Fruit fly (Drosophila melanogaster) whole organism, embryonic: Measurements from ENCODE around the gene Atg18b.

Experiments used
- CG1024 ChIP-seq: fragments of 200-800 bp; sonication (Bioruptor generic); IDR thresholded peaks from 2 replicates; pipeline ENCODE4 v1.3.6; 2022; ENCODE audit warnings: missing biosample characterization, missing genetic modification characterization
- CG10959 ChIP-seq: fragments of 200-800 bp; sonication (Bioruptor generic); IDR thresholded peaks from 2 replicates; pipeline ENCODE4 v1.3.6; 2022; ENCODE audit warnings: missing biosample characterization, missing genetic modification characterization
- CG12104 ChIP-seq: fragments of 200-800 bp; sonication (Bioruptor generic); optimal IDR thresholded peaks from 3 replicates; lab custom pipeline; 2016; ENCODE audit warnings: missing biosample characterization, missing genetic modification characterization
- CG12219 ChIP-seq: fragments of 200-800 bp; sonication (Bioruptor generic); optimal IDR thresholded peaks from 3 replicates; lab custom pipeline; 2018; ENCODE audit warnings: missing biosample characterization, mild to moderate bottlenecking, missing genetic modification characterization
- CG17328 ChIP-seq: fragments of 200-800 bp; sonication (Bioruptor generic); IDR thresholded peaks from 2 replicates; pipeline ENCODE4 v1.3.6; 2022; ENCODE audit warnings: missing biosample characterization, missing genetic modification characterization
- CG3163 ChIP-seq: fragments of 200-800 bp; sonication (Bioruptor generic); optimal IDR thresholded peaks from 3 replicates; lab custom pipeline; 2016; ENCODE audit warnings: missing biosample characterization, missing genetic modification characterization
- CG3407 ChIP-seq: fragments of 200-800 bp; sonication (Bioruptor generic); optimal IDR thresholded peaks from 2 replicates; lab custom pipeline; 2018; ENCODE audit warnings: missing biosample characterization, mild to moderate bottlenecking, missing genetic modification characterization
- CG3726 ChIP-seq: fragments of 200-800 bp; sonication (Bioruptor generic); IDR thresholded peaks from 3 replicates; pipeline ENCODE4, ENCODE4 v1.3.6; 2022; ENCODE audit warnings: missing biosample characterization, missing genetic modification characterization
- CG3995 ChIP-seq: fragments of 200-800 bp; sonication (Bioruptor generic); optimal IDR thresholded peaks from 3 replicates; lab custom pipeline; 2016; ENCODE audit warnings: missing biosample characterization, missing genetic modification characterization
- CG4707 ChIP-seq: fragments of 200-800 bp; sonication (Bioruptor generic); optimal IDR thresholded peaks from 2 replicates; lab custom pipeline; 2018; ENCODE audit warnings: missing biosample characterization, mild to moderate bottlenecking, missing genetic modification characterization, moderate library complexity
- CG6791 ChIP-seq: fragments of 200-800 bp; sonication (Bioruptor generic); IDR thresholded peaks from 3 replicates; pipeline ENCODE4 v1.3.6; 2022; ENCODE audit warnings: missing biosample characterization, missing genetic modification characterization; ENCODE audit not compliant: partially characterized antibody
- CG7928 ChIP-seq: fragments of 200-800 bp; sonication (Bioruptor generic); optimal IDR thresholded peaks from 2 replicates; lab custom pipeline; 2017; ENCODE audit warnings: missing biosample characterization, mild to moderate bottlenecking, missing genetic modification characterization
- CG7987 ChIP-seq: fragments of 200-800 bp; sonication (Bioruptor generic); optimal IDR thresholded peaks from 2 replicates; lab custom pipeline; 2018; ENCODE audit warnings: missing biosample characterization, mild to moderate bottlenecking, missing genetic modification characterization, moderate library complexity
- CG8089 ChIP-seq: fragments of 200-800 bp; sonication (Bioruptor generic); optimal IDR thresholded peaks from 3 replicates; lab custom pipeline; 2016; ENCODE audit warnings: missing biosample characterization, missing genetic modification characterization
- CG9817 ChIP-seq: fragments of 200-800 bp; sonication (Bioruptor generic); optimal IDR thresholded peaks from 2 replicates; lab custom pipeline; 2018; ENCODE audit warnings: missing biosample characterization, mild to moderate bottlenecking, missing genetic modification characterization, moderate library complexity
- CG9876 ChIP-seq: fragments of 200-800 bp; sonication (Bioruptor generic); optimal IDR thresholded peaks from 2 replicates; lab custom pipeline; 2016; ENCODE audit warnings: missing biosample characterization, missing genetic modification characterization
- CrebB ChIP-seq: fragments of 200-800 bp; sonication (Bioruptor generic); optimal IDR thresholded peaks from 3 replicates; lab custom pipeline; 2018; ENCODE audit warnings: missing biosample characterization, mild to moderate bottlenecking, missing genetic modification characterization
- Dip2 ChIP-seq: fragments of 200-800 bp; sonication (Bioruptor generic); IDR thresholded peaks from 2 replicates; pipeline ENCODE4 v1.3.6; 2022; ENCODE audit warnings: missing biosample characterization, missing genetic modification characterization
- Doc3 ChIP-seq: fragments of 200-800 bp; sonication (Bioruptor generic); IDR thresholded peaks from 3 replicates; pipeline ENCODE4 v1.3.6; 2022; ENCODE audit warnings: missing biosample characterization, missing genetic modification characterization; ENCODE audit not compliant: partially characterized antibody
- Fer1 ChIP-seq: fragments of 200-800 bp; sonication (Bioruptor generic); optimal IDR thresholded peaks from 2 replicates; lab custom pipeline; 2017; ENCODE audit warnings: missing biosample characterization, mild to moderate bottlenecking, missing genetic modification characterization
- H15 ChIP-seq: fragments of 200-800 bp; sonication (Bioruptor generic); IDR thresholded peaks from 3 replicates; pipeline ENCODE4 v1.3.6; 2022; ENCODE audit warnings: missing biosample characterization, missing genetic modification characterization
- HHEX ChIP-seq: fragments of 200-800 bp; sonication (Bioruptor generic); optimal IDR thresholded peaks from 3 replicates; lab custom pipeline; 2017; ENCODE audit warnings: missing biosample characterization, mild to moderate bottlenecking, missing genetic modification characterization, missing genetic modification reagents
- Hmx ChIP-seq: fragments of 200-800 bp; sonication (Bioruptor generic); optimal IDR thresholded peaks from 2 replicates; lab custom pipeline; 2016; ENCODE audit warnings: missing biosample characterization, missing genetic modification characterization
- Lhr ChIP-seq: fragments of 200-800 bp; sonication (Bioruptor generic); optimal IDR thresholded peaks from 3 replicates; lab custom pipeline; 2017; ENCODE audit warnings: mild to moderate bottlenecking, missing biosample characterization, missing genetic modification reagents, missing genetic modification characterization
- MESR4 ChIP-seq: fragments of 200-800 bp; sonication (Bioruptor generic); optimal IDR thresholded peaks from 2 replicates; lab custom pipeline; 2018; ENCODE audit warnings: missing biosample characterization, mild to moderate bottlenecking, missing genetic modification characterization, moderate library complexity
- Mad ChIP-seq: fragments of 200-800 bp; sonication (Bioruptor generic); optimal IDR thresholded peaks from 2 replicates; lab custom pipeline; 2016; ENCODE audit warnings: missing biosample characterization, missing genetic modification characterization
- Mes4 ChIP-seq: fragments of 200-800 bp; sonication (Bioruptor generic); optimal IDR thresholded peaks from 2 replicates; lab custom pipeline; 2016; ENCODE audit warnings: missing biosample characterization, missing genetic modification characterization
- NK7.1 ChIP-seq: fragments of 200-800 bp; sonication (Bioruptor generic); optimal IDR thresholded peaks from 3 replicates; lab custom pipeline; 2016; ENCODE audit warnings: missing biosample characterization, missing genetic modification characterization
- Nf-YA ChIP-seq: fragments of 200-800 bp; sonication (Bioruptor generic); IDR thresholded peaks from 2 replicates; pipeline ENCODE4 v1.3.6; 2022; ENCODE audit warnings: missing biosample characterization, missing genetic modification characterization
- PHDP ChIP-seq: fragments of 200-800 bp; sonication (Bioruptor generic); optimal IDR thresholded peaks from 3 replicates; lab custom pipeline; 2018; ENCODE audit warnings: missing biosample characterization, mild to moderate bottlenecking, missing genetic modification characterization, moderate library complexity
- Trl ChIP-seq, 3 experiments: fragments of >200 bp in 2 of 3; fragments of 200-800 bp in 1 of 3; sonication (Bioruptor generic) in 1 of 3; optimal IDR thresholded peaks; 2 replicates in 1 of 3; 3 replicates in 2 of 3; lab custom pipeline; 2016 to 2017; ENCODE audit warnings: missing biosample characterization in 1 of 3, missing genetic modification characterization in 1 of 3
- bsh ChIP-seq, 2 experiments: fragments of 200-800 bp; sonication (Bioruptor generic); optimal IDR thresholded peaks; 2 replicates each; lab custom pipeline; 2017 to 2018; ENCODE audit warnings: mild to moderate bottlenecking in 2 of 2, missing biosample characterization in 2 of 2, missing genetic modification characterization in 2 of 2, moderate library complexity in 1 of 2
- caup ChIP-seq: fragments of 200-800 bp; sonication (Bioruptor generic); optimal IDR thresholded peaks from 3 replicates; lab custom pipeline; 2017; ENCODE audit warnings: missing biosample characterization, mild to moderate bottlenecking, missing genetic modification characterization, moderate library complexity; ENCODE audit not compliant: severe bottlenecking
- chm ChIP-seq: fragments of 200-800 bp; sonication (Bioruptor generic); IDR thresholded peaks from 2 replicates; pipeline ENCODE4 v1.3.6; 2022; ENCODE audit warnings: missing biosample characterization, missing genetic modification characterization
- disco-r ChIP-seq: fragments of 200-800 bp; sonication (Bioruptor generic); optimal IDR thresholded peaks from 2 replicates; lab custom pipeline; 2016; ENCODE audit warnings: missing biosample characterization, missing genetic modification characterization
- dmrt11E ChIP-seq: fragments of 200-800 bp; sonication (Bioruptor generic); optimal IDR thresholded peaks from 3 replicates; lab custom pipeline; 2018; ENCODE audit warnings: missing biosample characterization, mild to moderate bottlenecking, missing genetic modification characterization, moderate library complexity
- exex ChIP-seq: fragments of 200-800 bp; sonication (Bioruptor generic); optimal IDR thresholded peaks from 4 replicates; lab custom pipeline; 2018; ENCODE audit warnings: missing biosample characterization, mild to moderate bottlenecking, missing genetic modification characterization, moderate library complexity
- gt ChIP-seq: fragments of 200-800 bp; sonication (Bioruptor generic); IDR thresholded peaks from 2 replicates; pipeline ENCODE4 v1.3.6; 2022; ENCODE audit warnings: missing biosample characterization, missing genetic modification characterization
- h ChIP-seq: fragments of >200 bp; optimal IDR thresholded peaks from 2 replicates; lab custom pipeline; 2017
- ind ChIP-seq: fragments of 200-800 bp; sonication (Bioruptor generic); optimal IDR thresholded peaks from 3 replicates; lab custom pipeline; 2016; ENCODE audit warnings: missing biosample characterization, missing genetic modification characterization
- klu ChIP-seq: fragments of 200-800 bp; sonication (Bioruptor generic); IDR thresholded peaks from 2 replicates; pipeline ENCODE4 v1.3.6; 2022; ENCODE audit warnings: missing biosample characterization, missing genetic modification characterization
- nerfin-1 ChIP-seq: fragments of 200-800 bp; sonication (Bioruptor generic); optimal IDR thresholded peaks from 3 replicates; lab custom pipeline; 2019; ENCODE audit warnings: missing biosample characterization, mild to moderate bottlenecking, missing genetic modification characterization, moderate library complexity
- pfk ChIP-seq: fragments of 200-800 bp; sonication (Bioruptor generic); optimal IDR thresholded peaks from 2 replicates; lab custom pipeline; 2018; ENCODE audit warnings: missing biosample characterization, mild to moderate bottlenecking, missing genetic modification characterization, moderate library complexity
- psq ChIP-seq: fragments of 200-800 bp; sonication (Bioruptor generic); optimal IDR thresholded peaks from 2 replicates; lab custom pipeline; 2017; ENCODE audit warnings: missing biosample characterization, missing genetic modification characterization
- row ChIP-seq: fragments of 200-800 bp; sonication (Bioruptor generic); IDR thresholded peaks from 3 replicates; pipeline ENCODE4 v1.3.6; 2022; ENCODE audit warnings: missing biosample characterization, missing genetic modification characterization
- salm ChIP-seq: fragments of 200-800 bp; sonication (Bioruptor generic); optimal IDR thresholded peaks from 2 replicates; lab custom pipeline; 2018; ENCODE audit warnings: missing biosample characterization, mild to moderate bottlenecking, missing genetic modification characterization
- sd ChIP-seq: fragments of 200-800 bp; sonication (Bioruptor generic); optimal IDR thresholded peaks from 3 replicates; lab custom pipeline; 2018; ENCODE audit warnings: missing biosample characterization, mild to moderate bottlenecking, missing genetic modification characterization, moderate library complexity
- trh ChIP-seq: fragments of 200-800 bp; sonication (Bioruptor generic); optimal IDR thresholded peaks from 2 replicates; lab custom pipeline; 2016; ENCODE audit warnings: missing biosample characterization, missing genetic modification characterization
- wdn ChIP-seq: fragments of 200-800 bp; sonication (Bioruptor generic); IDR thresholded peaks from 2 replicates; pipeline ENCODE4 v1.3.6; 2022; ENCODE audit warnings: missing biosample characterization, missing genetic modification characterization
- yki ChIP-seq: fragments of >200 bp; optimal IDR thresholded peaks from 3 replicates; lab custom pipeline; 2018
- z ChIP-seq: fragments of 200-800 bp; sonication (Bioruptor generic); IDR thresholded peaks from 3 replicates; pipeline ENCODE4 v1.3.6; 2022; ENCODE audit warnings: missing biosample characterization, missing genetic modification characterization

Atg18b gene

DNA sequence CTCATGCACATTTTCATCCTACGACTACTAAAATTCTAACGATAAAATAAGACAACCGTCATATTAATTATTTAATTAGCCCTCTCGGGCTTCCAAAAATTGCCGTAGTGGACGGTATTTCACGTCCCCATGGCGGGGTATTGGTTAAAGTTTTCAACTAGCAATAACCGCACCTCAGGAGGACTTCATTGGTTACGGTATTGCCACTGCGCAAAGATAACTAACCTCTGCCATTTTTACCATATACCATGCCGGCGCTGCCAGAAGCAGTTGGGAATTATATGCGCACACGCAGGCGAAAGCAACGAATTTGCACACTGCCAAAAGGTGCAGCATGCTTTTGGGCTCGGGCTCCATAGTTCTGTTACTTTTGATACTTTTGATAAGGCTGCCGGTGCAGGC, 5.4 kb downstream of the Atg18b start (continued):
- TF ChIP-seq dmrt11E (tag; lab: Kevin White, UChicago) (peak; percentile 19), Mes4 (GFP tag; lab: Kevin White, UChicago) (no peak), bsh (GFP tag; optimal IDR thresholded peaks at IDR 0.05; lab: Kevin White, UChicago) (no peak), klu (GFP tag; lab: Robert Waterston, UW) (no peak), salm (tag; lab: Kevin White, UChicago) (no peak), CG7987 (no peak), h (lab: Kevin White, UChicago) (no peak), CrebB (tag; lab: Kevin White, UChicago) (no peak), CG3726 (GFP tag; lab: Robert Waterston, UW) (no peak), wdn (GFP tag; lab: Robert Waterston, UW) (no peak), CG12219 (no peak), nerfin-1 (peak; percentile 27), CG10959 (GFP tag; lab: Robert Waterston, UW) (peak; percentile 62; the same call in 1 of the 2 replicates), CG8089 (GFP tag; lab: Kevin White, UChicago) (peak; percentile 9), CG6791 (peak; percentile 67; the same call in 2 of the 3 replicates), Trl (optimal IDR thresholded peaks at IDR 0.05; lab: Kevin White, UChicago) (no peak), Trl (GFP tag; optimal IDR thresholded peaks at IDR 0.05; lab: Kevin White, UChicago) (peak; percentile 38), caup (GFP tag; lab: Kevin White, UChicago) (peak; percentile 44), CG12104 (no peak), MESR4 (GFP tag; lab: Kevin White, UChicago) (no peak), yki (no peak), row (GFP tag; lab: Robert Waterston, UW) (0 out of 3 replicates have a peak, but pooled peaks have one; percentile 10), H15 (GFP tag; lab: Robert Waterston, UW) (0 out of 3 replicates have a peak, but pooled peaks have one; percentile 37), chm (GFP tag; lab: Robert Waterston, UW) (no peak; the same call in 1 of the 2 replicates), CG9876 (GFP tag; lab: Kevin White, UChicago) (peak; percentile 7), Doc3 (no peak), z (no peak), disco-r (GFP tag; lab: Kevin White, UChicago) (no peak), NK7.1 (GFP tag; lab: Kevin White, UChicago) (no peak), gt (GFP tag; lab: Robert Waterston, UW) (no peak), CG4707 (GFP tag; lab: Kevin White, UChicago) (no peak), trh (no peak), ind (GFP tag; lab: Kevin White, UChicago) (peak; percentile 11), CG7928 (GFP tag; lab: Kevin White, UChicago) (no peak), Nf-YA (GFP tag; lab: Robert Waterston, UW) (0 out of 2 replicates have a peak, but pooled peaks have one; percentile 57), Fer1 (GFP tag; lab: Kevin White, UChicago) (no peak), pfk (GFP tag; lab: Kevin White, UChicago) (peak; percentile 28), Lhr (GFP tag; lab: Kevin White, UChicago) (no peak), CG3407 (peak; percentile 31), CG3163 (peak; percentile 9), sd (no peak), HHEX (GFP tag; lab: Kevin White, UChicago) (peak; percentile 35), PHDP (tag; lab: Kevin White, UChicago) (no peak), Dip2 (GFP tag; lab: Robert Waterston, UW) (no peak), Hmx (GFP tag; lab: Kevin White, UChicago) (no peak), CG3995 (GFP tag; lab: Kevin White, UChicago) (peak; percentile 53), CG1024 (GFP tag; lab: Robert Waterston, UW) (peak; percentile 42; the same call in 1 of the 2 replicates), exex (tag; lab: Kevin White, UChicago) (peak; percentile 60), psq (no peak), CG9817 (peak; percentile 8), Mad (peak; percentile 49), CG17328 (GFP tag; lab: Robert Waterston, UW) (peak; percentile 57)
